Fruit fly (Drosophila melanogaster): ENCODE results near the gene CG8745.

- TF ChIP-seq CG8478 (optimal IDR thresholded peaks at IDR 0.05), result no peak
- TF ChIP-seq CTCF (optimal IDR thresholded peaks at IDR 0.05), result no peak
Measured at dm6 chr3L:13842917-13843316, 23.8 kb downstream of the CG8745 start, which contains the start of gene CG8750.

All from S2 (cell line).